Worm (Caenorhabditis elegans) whole organism, early embryonic: ENCODE measurements around the gene feh-1.

Experiments
- B0310.2 ChIP-seq: sonication (generic microtip); optimal IDR thresholded peaks from 2 replicates; lab custom pipeline; 2016; ENCODE audit warnings: mild to moderate bottlenecking, missing genetic modification characterization, missing compliant biosample characterization
- ama-1 ChIP-seq: fragments of 150-350 bp; optimal IDR thresholded peaks from 2 replicates; lab custom pipeline; 2014
- ceh-13 ChIP-seq: fragments of 200-800 bp; sonication (Bioruptor generic); optimal IDR thresholded peaks from 2 replicates; lab custom pipeline; 2018; ENCODE audit warnings: mild to moderate bottlenecking, missing genetic modification characterization, missing compliant biosample characterization
- ets-7 ChIP-seq: sonication (generic microtip); optimal IDR thresholded peaks from 2 replicates; lab custom pipeline; 2016; ENCODE audit warnings: missing genotype, missing genetic modification characterization, missing compliant biosample characterization
- flt-1 ChIP-seq: fragments of 200-800 bp; sonication (Bioruptor generic); IDR thresholded peaks from 2 replicates; pipeline ENCODE4 v1.3.6; 2022; ENCODE audit warnings: missing genetic modification characterization, missing compliant biosample characterization
- pes-1 ChIP-seq: fragments of 200-800 bp; sonication (Bioruptor generic); IDR thresholded peaks from 2 replicates; pipeline ENCODE4 v1.3.6; 2022; ENCODE audit warnings: missing genetic modification reagents, missing genetic modification characterization, missing compliant biosample characterization
- scrt-1 ChIP-seq: fragments of 200-800 bp; sonication (Bioruptor generic); IDR thresholded peaks from 2 replicates; pipeline ENCODE4 v1.3.6; 2022; ENCODE audit warnings: missing genetic modification characterization, missing compliant biosample characterization
- tbx-11 ChIP-seq: fragments of 200-800 bp; sonication (Bioruptor generic); IDR thresholded peaks from 2 replicates; pipeline ENCODE4 v1.3.6; 2022; ENCODE audit warnings: missing genetic modification characterization, missing compliant biosample characterization
- tra-4 ChIP-seq: sonication (generic microtip); optimal IDR thresholded peaks from 2 replicates; lab custom pipeline; 2017; ENCODE audit warnings: missing genetic modification characterization, missing compliant biosample characterization

- TF ChIP-seq tra-4 (no peak), flt-1 (GFP tag; lab: Robert Waterston, UW) (no peak), ama-1 (lab: Kevin White, UChicago) (no peak), ceh-13 (GFP tag; lab: Kevin White, UChicago) (no peak), scrt-1 (no peak), ets-7 (no peak), B0310.2 (tag; lab: Kevin White, UChicago) (no peak), pes-1 (GFP tag; lab: Robert Waterston, UW) (no peak), tbx-11 (no peak)
Measured at ce11 chrIII:2535122-2535521, 14.6 kb upstream of the feh-1 start.
